Fruit fly (Drosophila melanogaster): ENCODE data around the gene Ziz.

The Ziz gene

DNA sequence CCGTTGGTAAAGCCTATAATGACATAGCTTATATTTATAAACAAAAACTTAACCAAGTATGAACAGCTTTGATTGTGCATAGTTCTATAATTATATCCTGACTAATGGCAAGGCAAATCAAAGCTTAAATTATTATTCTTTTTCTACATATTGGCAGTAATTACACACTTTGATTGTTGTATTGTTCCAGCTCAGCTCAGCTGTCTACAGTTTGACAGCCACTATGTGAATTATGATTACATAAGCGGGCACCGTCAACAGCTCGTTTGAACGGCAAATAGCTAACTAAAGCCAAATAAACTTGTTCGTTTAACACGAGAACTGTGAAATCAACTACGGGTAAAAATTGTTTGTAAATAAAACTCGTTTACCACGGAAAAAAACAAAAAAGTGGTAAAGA lies 25.5 kb upstream of the Ziz start:
- TF ChIP-seq usp (GFP tag; optimal IDR thresholded peaks at IDR 0.05) (no peak), Vsx2 (GFP tag; optimal IDR thresholded peaks at IDR 0.05; ENCODE audit: partially characterized antibody) (no peak), sage (GFP tag; optimal IDR thresholded peaks at IDR 0.05) (no peak), Myc (optimal IDR thresholded peaks at IDR 0.05) (no peak), Hr83 (GFP tag; optimal IDR thresholded peaks at IDR 0.05; ENCODE audit: poor library complexity, severe bottlenecking) (no peak)

DNA sequence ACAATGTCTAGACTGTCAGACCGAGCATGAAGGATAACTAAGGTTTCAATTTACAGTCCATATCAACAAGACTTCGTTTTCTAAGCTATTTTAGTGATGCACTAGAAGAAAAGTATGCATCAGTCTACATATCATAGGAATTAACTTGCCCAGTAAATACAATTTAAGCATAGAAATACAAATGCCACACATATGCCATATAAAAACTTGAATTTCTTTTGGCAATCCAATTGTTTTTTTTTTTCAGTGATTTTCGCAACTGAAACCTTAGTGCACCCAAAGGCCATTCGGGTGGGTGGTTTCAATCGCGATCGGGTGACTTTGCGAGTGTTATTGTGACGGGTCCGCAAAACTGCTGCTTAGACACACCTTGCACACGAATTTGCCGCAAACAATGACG lies 24.5 kb upstream of the Ziz start:
- TF ChIP-seq Hr78 (GFP tag; optimal IDR thresholded peaks at IDR 0.05): no peak
- TF ChIP-seq Myc (optimal IDR thresholded peaks at IDR 0.05): no peak
- TF ChIP-seq jim (GFP tag; optimal IDR thresholded peaks at IDR 0.05): no peak
- TF ChIP-seq sv (GFP tag; optimal IDR thresholded peaks at IDR 0.05): no peak
- no peak for TF ChIP-seq CG9705 (GFP tag; optimal IDR thresholded peaks at IDR 0.05)
- TF ChIP-seq Vsx2 (GFP tag; optimal IDR thresholded peaks at IDR 0.05; ENCODE audit: partially characterized antibody): no peak
- no peak for TF ChIP-seq sage (GFP tag; optimal IDR thresholded peaks at IDR 0.05)
- no peak for TF ChIP-seq usp (GFP tag; optimal IDR thresholded peaks at IDR 0.05)
- TF ChIP-seq Hnf4 (GFP tag; optimal IDR thresholded peaks at IDR 0.05): no peak
- TF ChIP-seq fru (GFP tag; optimal IDR thresholded peaks at IDR 0.05): no peak
- TF ChIP-seq Abd-B (GFP tag; optimal IDR thresholded peaks at IDR 0.05): no peak
- no peak for TF ChIP-seq rgr (GFP tag; optimal IDR thresholded peaks at IDR 0.05)
- no peak for TF ChIP-seq CG32264 (GFP tag; optimal IDR thresholded peaks at IDR 0.05)
- no peak for TF ChIP-seq dmrt93B (GFP tag; optimal IDR thresholded peaks at IDR 0.05)
- TF ChIP-seq ey (GFP tag; optimal IDR thresholded peaks at IDR 0.05): no peak
- TF ChIP-seq Rel (GFP tag; optimal IDR thresholded peaks at IDR 0.05): no peak
- no peak for TF ChIP-seq Rel (tag; optimal IDR thresholded peaks at IDR 0.05)
- TF ChIP-seq HLH106 (tag; optimal IDR thresholded peaks at IDR 0.05): no peak
- TF ChIP-seq woc (GFP tag; optimal IDR thresholded peaks at IDR 0.05): no peak
- no peak for TF ChIP-seq dsf (GFP tag; optimal IDR thresholded peaks at IDR 0.05; ENCODE audit: borderline replicate concordance)
- TF ChIP-seq lola (GFP tag; optimal IDR thresholded peaks at IDR 0.05): no peak

DNA sequence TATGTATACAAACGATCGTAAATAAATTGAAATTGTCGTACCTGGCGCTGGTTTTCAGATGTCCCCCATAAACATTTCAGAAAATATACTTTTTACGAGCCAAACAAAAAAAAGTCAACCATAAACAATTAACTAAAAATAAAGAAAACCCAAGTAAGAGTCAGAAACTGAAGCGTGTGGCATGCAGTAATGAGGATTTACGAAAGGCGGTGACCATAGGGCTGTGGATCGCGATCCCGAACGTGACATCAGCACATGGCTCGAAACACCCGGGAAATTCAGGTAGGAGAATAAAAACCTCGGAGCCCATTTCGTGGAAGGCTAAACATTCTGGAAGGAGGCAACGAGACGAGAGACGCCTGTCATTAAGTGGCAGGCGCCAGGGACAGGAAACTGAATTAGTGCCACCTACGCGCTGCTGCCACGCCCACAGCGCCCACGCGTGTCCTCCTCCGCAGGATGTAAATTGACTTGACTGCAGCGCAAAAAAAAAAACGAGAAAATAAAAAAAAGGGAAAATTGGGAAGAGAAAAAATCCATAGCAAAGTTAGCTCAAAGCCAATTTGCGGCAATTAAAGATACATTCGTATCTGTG lies 23.6 kb upstream of the Ziz start:
- TF ChIP-seq sage (GFP tag; optimal IDR thresholded peaks at IDR 0.05): no peak
- TF ChIP-seq woc (GFP tag; optimal IDR thresholded peaks at IDR 0.05): no peak
- TF ChIP-seq Vsx2 (GFP tag; optimal IDR thresholded peaks at IDR 0.05; ENCODE audit: partially characterized antibody): no peak
- TF ChIP-seq h (GFP tag; optimal IDR thresholded peaks at IDR 0.05): no peak
- no peak for TF ChIP-seq br (GFP tag; optimal IDR thresholded peaks at IDR 0.05)
- TF ChIP-seq Dfd (GFP tag; optimal IDR thresholded peaks at IDR 0.05): no peak
- TF ChIP-seq Sp1 (GFP tag; optimal IDR thresholded peaks at IDR 0.05): no peak
- no peak for TF ChIP-seq dmrt93B (GFP tag; optimal IDR thresholded peaks at IDR 0.05)
- no peak for TF ChIP-seq Hr83 (GFP tag; optimal IDR thresholded peaks at IDR 0.05; ENCODE audit: poor library complexity, severe bottlenecking)
- no peak for TF ChIP-seq Rel (GFP tag; optimal IDR thresholded peaks at IDR 0.05)
- TF ChIP-seq Rel (tag; optimal IDR thresholded peaks at IDR 0.05): no peak
- TF ChIP-seq OdsH (GFP tag; optimal IDR thresholded peaks at IDR 0.05): no peak
- no peak for TF ChIP-seq Dif (GFP tag; optimal IDR thresholded peaks at IDR 0.05; ENCODE audit: partially characterized antibody)
- no peak for TF ChIP-seq fru (GFP tag; optimal IDR thresholded peaks at IDR 0.05)
- no peak for TF ChIP-seq jim (GFP tag; optimal IDR thresholded peaks at IDR 0.05)
- TF ChIP-seq Abd-B (GFP tag; optimal IDR thresholded peaks at IDR 0.05): no peak
- no peak for TF ChIP-seq dsf (GFP tag; optimal IDR thresholded peaks at IDR 0.05; ENCODE audit: borderline replicate concordance)
- no peak for TF ChIP-seq Myc (optimal IDR thresholded peaks at IDR 0.05)
- TF ChIP-seq GATAd (GFP tag; optimal IDR thresholded peaks at IDR 0.05): no peak
- no peak for TF ChIP-seq ey (GFP tag; optimal IDR thresholded peaks at IDR 0.05)
- no peak for TF ChIP-seq psq (GFP tag; optimal IDR thresholded peaks at IDR 0.05)

DNA sequence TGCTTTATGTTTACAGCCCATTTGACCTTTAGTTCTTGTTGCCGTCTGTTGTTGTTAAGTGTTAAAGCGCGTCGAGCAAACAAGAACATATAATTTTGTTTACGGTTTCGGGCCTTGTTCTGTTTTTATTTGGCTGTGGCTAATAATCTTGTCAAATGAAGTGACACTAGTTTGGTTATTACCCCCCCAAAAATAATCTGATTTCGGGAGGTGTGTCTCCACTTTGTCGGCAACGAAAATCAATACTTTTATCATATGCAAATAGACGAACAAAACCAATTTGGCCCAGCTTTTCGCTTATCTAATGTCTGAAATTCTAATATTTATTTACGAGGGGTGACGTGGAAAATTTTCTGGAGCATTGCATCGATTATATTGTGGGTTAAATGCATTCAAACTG lies 22.8 kb upstream of the Ziz start:
- TF ChIP-seq psq (GFP tag; optimal IDR thresholded peaks at IDR 0.05) (no peak), dl (GFP tag; optimal IDR thresholded peaks at IDR 0.05; ENCODE audit: insufficient read depth in 1 of 2, partially characterized antibody in 2 of 2) (no peak), Hnf4 (GFP tag; optimal IDR thresholded peaks at IDR 0.05) (no peak), sv (GFP tag; optimal IDR thresholded peaks at IDR 0.05) (no peak), br (GFP tag; optimal IDR thresholded peaks at IDR 0.05) (no peak), woc (GFP tag; optimal IDR thresholded peaks at IDR 0.05) (no peak)

DNA sequence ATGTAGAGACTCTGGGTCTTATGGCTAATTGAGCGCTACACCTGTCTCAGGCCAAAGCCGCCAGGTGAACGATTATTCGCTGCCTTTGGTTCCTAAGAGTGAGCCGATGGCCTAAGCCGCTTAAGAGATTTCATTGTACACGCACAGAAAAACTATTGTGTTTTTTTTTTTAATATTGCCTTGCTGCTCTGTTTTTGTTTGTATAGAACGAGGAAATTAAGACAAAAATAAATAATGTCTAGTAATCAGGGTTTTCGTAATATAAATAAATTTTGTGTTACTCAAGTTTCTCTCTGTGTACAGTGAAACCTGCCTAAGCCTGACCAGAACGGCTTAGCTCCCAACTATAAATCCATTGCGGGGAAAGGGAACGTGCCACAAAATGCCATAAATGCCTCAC lies 19.3 kb upstream of the Ziz start:
- TF ChIP-seq HLH106 (tag; optimal IDR thresholded peaks at IDR 0.05) (no peak), sage (GFP tag; optimal IDR thresholded peaks at IDR 0.05) (no peak)
